Fruit fly (Drosophila melanogaster) whole organism, embryonic: ENCODE results near the gene ACXB.

ENCODE experiments used
- Abd-B ChIP-seq: fragments of 200-800 bp; sonication (Bioruptor generic); optimal IDR thresholded peaks from 2 replicates; lab custom pipeline; 2018; ENCODE audit warnings: missing biosample characterization, mild to moderate bottlenecking, missing genetic modification characterization, moderate library complexity
- Adf1 ChIP-seq: fragments of 200-800 bp; sonication (Bioruptor generic); IDR thresholded peaks from 2 replicates; pipeline ENCODE4 v1.3.6; 2022; ENCODE audit warnings: missing biosample characterization, missing genetic modification characterization
- CG10959 ChIP-seq: fragments of 200-800 bp; sonication (Bioruptor generic); IDR thresholded peaks from 2 replicates; pipeline ENCODE4 v1.3.6; 2022; ENCODE audit warnings: missing biosample characterization, missing genetic modification characterization
- CG12155 ChIP-seq: fragments of 200-800 bp; sonication (Bioruptor generic); optimal IDR thresholded peaks from 3 replicates; lab custom pipeline; 2016; ENCODE audit warnings: missing biosample characterization, missing genetic modification characterization
- CG12299 ChIP-seq: fragments of 200-800 bp; sonication (Bioruptor generic); optimal IDR thresholded peaks from 2 replicates; lab custom pipeline; 2018; ENCODE audit warnings: missing biosample characterization, mild to moderate bottlenecking, missing genetic modification characterization
- CG13123 ChIP-seq: fragments of 200-800 bp; sonication (Bioruptor generic); optimal IDR thresholded peaks from 2 replicates; lab custom pipeline; 2016; ENCODE audit warnings: missing biosample characterization, missing genetic modification characterization
- CG14014 ChIP-seq: fragments of 200-800 bp; sonication (Bioruptor generic); IDR thresholded peaks from 2 replicates; pipeline ENCODE4 v1.3.6; 2022; ENCODE audit warnings: missing biosample characterization, missing genetic modification characterization
- CG16779 ChIP-seq: fragments of 200-800 bp; sonication (Bioruptor generic); IDR thresholded peaks from 2 replicates; pipeline ENCODE4 v1.3.6; 2022; ENCODE audit warnings: missing biosample characterization, missing genetic modification characterization
- CG17385 ChIP-seq: fragments of 200-800 bp; sonication (Bioruptor generic); optimal IDR thresholded peaks from 3 replicates; lab custom pipeline; 2018; ENCODE audit warnings: missing biosample characterization, mild to moderate bottlenecking, missing genetic modification characterization
- CG18599 ChIP-seq: fragments of 200-800 bp; sonication (Bioruptor generic); optimal IDR thresholded peaks from 3 replicates; lab custom pipeline; 2017; ENCODE audit warnings: missing biosample characterization, missing genetic modification characterization, mild to moderate bottlenecking, moderate library complexity, missing genetic modification reagents
- CG2678 ChIP-seq: fragments of 200-800 bp; sonication (Bioruptor generic); optimal IDR thresholded peaks from 3 replicates; lab custom pipeline; 2019; ENCODE audit warnings: missing biosample characterization, mild to moderate bottlenecking, missing genetic modification characterization, moderate library complexity
- CG30020 ChIP-seq: fragments of 200-800 bp; optimal IDR thresholded peaks from 2 replicates; lab custom pipeline; 2019; ENCODE audit warnings: missing biosample characterization, mild to moderate bottlenecking, missing genetic modification characterization, moderate library complexity
- CG30403 ChIP-seq: fragments of 200-800 bp; sonication (Bioruptor generic); optimal IDR thresholded peaks from 3 replicates; lab custom pipeline; 2016; ENCODE audit warnings: missing biosample characterization, missing genetic modification characterization
- CG31224 ChIP-seq: fragments of 200-800 bp; sonication (Bioruptor generic); IDR thresholded peaks from 2 replicates; pipeline ENCODE4 v1.3.6; 2022; ENCODE audit warnings: missing biosample characterization, missing genetic modification characterization
- CG3281 ChIP-seq: fragments of 200-800 bp; sonication (Bioruptor generic); optimal IDR thresholded peaks from 3 replicates; lab custom pipeline; 2017; ENCODE audit warnings: missing biosample characterization, mild to moderate bottlenecking, missing genetic modification characterization
- CG6791 ChIP-seq: fragments of 200-800 bp; sonication (Bioruptor generic); IDR thresholded peaks from 3 replicates; pipeline ENCODE4 v1.3.6; 2022; ENCODE audit warnings: missing biosample characterization, missing genetic modification characterization; ENCODE audit not compliant: partially characterized antibody
- CG7372 ChIP-seq: fragments of 200-800 bp; sonication (Bioruptor generic); IDR thresholded peaks from 2 replicates; pipeline ENCODE4 v1.3.6; 2022; ENCODE audit warnings: missing biosample characterization, missing genetic modification characterization
- CG7556 ChIP-seq: fragments of 200-800 bp; sonication (Bioruptor generic); optimal IDR thresholded peaks from 2 replicates; lab custom pipeline; 2017; ENCODE audit warnings: missing biosample characterization, mild to moderate bottlenecking, missing genetic modification characterization
- CG8089 ChIP-seq: fragments of 200-800 bp; sonication (Bioruptor generic); optimal IDR thresholded peaks from 3 replicates; lab custom pipeline; 2016; ENCODE audit warnings: missing biosample characterization, missing genetic modification characterization
- CG9609 ChIP-seq: fragments of 200-800 bp; sonication (Bioruptor generic); optimal IDR thresholded peaks from 3 replicates; lab custom pipeline; 2016; ENCODE audit warnings: missing biosample characterization, missing genetic modification characterization
- CG9817 ChIP-seq: fragments of 200-800 bp; sonication (Bioruptor generic); optimal IDR thresholded peaks from 2 replicates; lab custom pipeline; 2018; ENCODE audit warnings: missing biosample characterization, mild to moderate bottlenecking, missing genetic modification characterization, moderate library complexity
- CoRest ChIP-seq: fragments of 200-800 bp; sonication (Bioruptor generic); optimal IDR thresholded peaks from 3 replicates; lab custom pipeline; 2018; ENCODE audit warnings: missing biosample characterization, mild to moderate bottlenecking, missing genetic modification characterization, moderate library complexity
- Ets97D ChIP-seq: fragments of 200-800 bp; sonication (Bioruptor generic); optimal IDR thresholded peaks from 3 replicates; lab custom pipeline; 2016; ENCODE audit warnings: missing biosample characterization, missing genetic modification characterization
- Fer1 ChIP-seq: fragments of 200-800 bp; sonication (Bioruptor generic); optimal IDR thresholded peaks from 2 replicates; lab custom pipeline; 2017; ENCODE audit warnings: missing biosample characterization, mild to moderate bottlenecking, missing genetic modification characterization
- HLH3B ChIP-seq: fragments of 200-800 bp; sonication (Bioruptor generic); IDR thresholded peaks from 2 replicates; pipeline ENCODE4 v1.3.6; 2022; ENCODE audit warnings: missing biosample characterization, missing genetic modification characterization
- Hr3 ChIP-seq: fragments of 200-800 bp; sonication (Bioruptor generic); optimal IDR thresholded peaks from 3 replicates; lab custom pipeline; 2016; ENCODE audit warnings: missing biosample characterization, missing genetic modification characterization
- Hr51 ChIP-seq, 2 experiments: fragments of 200-800 bp; sonication (Bioruptor generic); optimal IDR thresholded peaks; 2 replicates in 1 of 2; 3 replicates in 1 of 2; lab custom pipeline; 2016 to 2018; ENCODE audit warnings: missing biosample characterization in 2 of 2, missing genetic modification characterization in 2 of 2, mild to moderate bottlenecking in 1 of 2, moderate library complexity in 1 of 2
- Oli ChIP-seq: fragments of 200-800 bp; sonication (Bioruptor generic); optimal IDR thresholded peaks from 2 replicates; lab custom pipeline; 2018; ENCODE audit warnings: missing biosample characterization, mild to moderate bottlenecking, missing genetic modification characterization, moderate library complexity
- PHDP ChIP-seq: fragments of 200-800 bp; sonication (Bioruptor generic); optimal IDR thresholded peaks from 3 replicates; lab custom pipeline; 2018; ENCODE audit warnings: missing biosample characterization, mild to moderate bottlenecking, missing genetic modification characterization, moderate library complexity
- Ptx1 ChIP-seq: fragments of 200-800 bp; sonication (Bioruptor generic); IDR thresholded peaks from 2 replicates; pipeline ENCODE4 v1.3.6; 2022; ENCODE audit warnings: missing biosample characterization, missing genetic modification characterization
- Side ChIP-seq: fragments of 200-800 bp; sonication (Bioruptor generic); optimal IDR thresholded peaks from 2 replicates; lab custom pipeline; 2016; ENCODE audit warnings: missing biosample characterization, missing genetic modification characterization
- Ssrp ChIP-seq: fragments of 200-800 bp; sonication (Bioruptor generic); optimal IDR thresholded peaks from 2 replicates; lab custom pipeline; 2018; ENCODE audit warnings: missing biosample characterization, mild to moderate bottlenecking, missing genetic modification characterization, moderate library complexity
- Xrp1 ChIP-seq: fragments of 200-800 bp; sonication (Bioruptor generic); IDR thresholded peaks from 2 replicates; pipeline ENCODE4 v1.3.6; 2022; ENCODE audit warnings: missing biosample characterization, missing genetic modification characterization
- dan ChIP-seq: fragments of 200-800 bp; sonication (Bioruptor generic); IDR thresholded peaks from 2 replicates; pipeline ENCODE4 v1.3.6; 2022; ENCODE audit warnings: missing biosample characterization, missing genetic modification characterization
- emc ChIP-seq: fragments of 200-800 bp; sonication (Bioruptor generic); optimal IDR thresholded peaks from 2 replicates; lab custom pipeline; 2016; ENCODE audit warnings: missing biosample characterization, missing genetic modification characterization
- esg ChIP-seq: fragments of 200-800 bp; sonication (Bioruptor generic); conservative IDR thresholded peaks from 2 replicates; pipeline ENCODE4 v1.3.6; 2022; ENCODE audit warnings: missing biosample characterization, missing genetic modification characterization
- fd96Cb ChIP-seq: fragments of 200-800 bp; sonication (Bioruptor generic); optimal IDR thresholded peaks from 2 replicates; lab custom pipeline; 2018; ENCODE audit warnings: missing biosample characterization, mild to moderate bottlenecking, missing genetic modification characterization, moderate library complexity
- gem ChIP-seq: fragments of 200-800 bp; sonication (Bioruptor generic); optimal IDR thresholded peaks from 2 replicates; lab custom pipeline; 2019; ENCODE audit warnings: missing biosample characterization, mild to moderate bottlenecking, missing genetic modification characterization, moderate library complexity
- grau ChIP-seq: fragments of 200-800 bp; optimal IDR thresholded peaks from 3 replicates; lab custom pipeline; 2019; ENCODE audit warnings: missing biosample characterization, mild to moderate bottlenecking, missing genetic modification characterization, moderate library complexity
- hth ChIP-seq: fragments of >200 bp; optimal IDR thresholded peaks from 2 replicates; lab custom pipeline; 2017; ENCODE audit warnings: inconsistent platforms
- nau ChIP-seq: fragments of 200-800 bp; sonication (Bioruptor generic); optimal IDR thresholded peaks from 3 replicates; lab custom pipeline; 2017; ENCODE audit warnings: missing biosample characterization, mild to moderate bottlenecking, missing genetic modification characterization, missing genetic modification reagents
- nmo ChIP-seq: fragments of 200-800 bp; sonication (Bioruptor generic); optimal IDR thresholded peaks from 2 replicates; lab custom pipeline; 2018; ENCODE audit warnings: missing biosample characterization, mild to moderate bottlenecking, missing genetic modification characterization, moderate library complexity
- prd ChIP-seq, 3 experiments: fragments of >200 bp in 2 of 3; fragments of 200-800 bp in 1 of 3; sonication (Bioruptor generic) in 1 of 3; optimal IDR thresholded peaks in 2 of 3; IDR thresholded peaks in 1 of 3; 2 replicates in 2 of 3; 3 replicates in 1 of 3; pipeline versions ENCODE4 v1.3.6 to Lab custom; 2017 to 2022; ENCODE audit warnings: missing biosample characterization in 1 of 3, missing genetic modification characterization in 1 of 3
- row ChIP-seq: fragments of 200-800 bp; sonication (Bioruptor generic); IDR thresholded peaks from 3 replicates; pipeline ENCODE4 v1.3.6; 2022; ENCODE audit warnings: missing biosample characterization, missing genetic modification characterization
- run ChIP-seq: fragments of 200-800 bp; sonication (Bioruptor generic); optimal IDR thresholded peaks from 3 replicates; lab custom pipeline; 2018; ENCODE audit warnings: missing biosample characterization, mild to moderate bottlenecking, missing genetic modification characterization
- sisA ChIP-seq: fragments of 200-800 bp; sonication (Bioruptor generic); IDR thresholded peaks from 2 replicates; pipeline ENCODE4 v1.3.6; 2022; ENCODE audit warnings: missing biosample characterization, missing genetic modification characterization
- slbo ChIP-seq: fragments of 200-800 bp; sonication (Bioruptor generic); IDR thresholded peaks from 2 replicates; pipeline ENCODE4 v1.3.6; 2022; ENCODE audit warnings: missing biosample characterization, missing genetic modification characterization
- wdn ChIP-seq: fragments of 200-800 bp; sonication (Bioruptor generic); IDR thresholded peaks from 2 replicates; pipeline ENCODE4 v1.3.6; 2022; ENCODE audit warnings: missing biosample characterization, missing genetic modification characterization
- zf30C ChIP-seq: fragments of 200-800 bp; sonication (Bioruptor generic); optimal IDR thresholded peaks from 3 replicates; lab custom pipeline; 2018; ENCODE audit warnings: missing biosample characterization, mild to moderate bottlenecking, missing genetic modification characterization

Gene ACXB

dm6 chr2L:12932996-12933395 lies 16.4 kb downstream of the ACXB start:
- no peak for TF ChIP-seq row (GFP tag; lab: Robert Waterston, UW)
- TF ChIP-seq CG6791 = no peak
- TF ChIP-seq run = no peak
- no peak for TF ChIP-seq Ptx1 (GFP tag; lab: Robert Waterston, UW)
- no peak for TF ChIP-seq CG7372 (GFP tag; lab: Robert Waterston, UW)
- TF ChIP-seq zf30C = no peak
- TF ChIP-seq Ets97D (GFP tag; lab: Kevin White, UChicago) = no peak
- no peak for TF ChIP-seq nau (GFP tag; lab: Kevin White, UChicago)

- TF ChIP-seq CG7556 (GFP tag; lab: Kevin White, UChicago) (peak; percentile 28), Abd-B (GFP tag; lab: Kevin White, UChicago) (peak; percentile 10), Hr3 (GFP tag; lab: Kevin White, UChicago) (peak; percentile 18), prd (optimal IDR thresholded peaks at IDR 0.05; lab: Kevin White, UChicago) (no peak), prd (GFP tag; IDR thresholded peaks at IDR 0.05; lab: Robert Waterston, UW) (peak; percentile 22; the same call in 1 of the 3 replicates), nmo (GFP tag; lab: Kevin White, UChicago) (peak; percentile 21), esg (GFP tag; lab: Robert Waterston, UW) (peak; percentile 28; the same call in 1 of the 2 replicates), CG9817 (tag; lab: Kevin White, UChicago) (peak; percentile 30), CG13123 (GFP tag; lab: Kevin White, UChicago) (no peak), CG18599 (peak; percentile 52), emc (GFP tag; lab: Kevin White, UChicago) (no peak), CG30403 (GFP tag; lab: Kevin White, UChicago) (peak; percentile 9), Xrp1 (GFP tag; lab: Robert Waterston, UW) (no peak), hth (lab: Kevin White, UChicago) (no peak), Oli (peak; percentile 13), PHDP (tag; lab: Kevin White, UChicago) (peak; percentile 38), CG2678 (tag; lab: Kevin White, UChicago) (peak; percentile 53), CoRest (peak; percentile 12), CG17385 (GFP tag; lab: Kevin White, UChicago) (peak; percentile 18), CG31224 (GFP tag; lab: Robert Waterston, UW) (no peak), Hr51 (GFP tag; optimal IDR thresholded peaks at IDR 0.05; lab: Kevin White, UChicago) (peak in 1 of 2 experiments; percentile 37), CG10959 (GFP tag; lab: Robert Waterston, UW) (no peak), wdn (no peak), Ssrp (tag; lab: Kevin White, UChicago) (no peak), grau (tag; lab: Kevin White, UChicago) (peak; percentile 40), CG12299 (no peak), fd96Cb (tag; lab: Kevin White, UChicago) (peak; percentile 8), Ptx1 (GFP tag; lab: Robert Waterston, UW) (peak; percentile 25; the same call in 1 of the 2 replicates), Fer1 (GFP tag; lab: Kevin White, UChicago) (peak; percentile 27), dan (no peak), Adf1 (no peak), Side (GFP tag; lab: Kevin White, UChicago) (no peak), CG12155 (GFP tag; lab: Kevin White, UChicago) (no peak), HLH3B (GFP tag; lab: Robert Waterston, UW) (0 out of 2 replicates have a peak, but pooled peaks have one; percentile 19), slbo (GFP tag; lab: Robert Waterston, UW) (0 out of 2 replicates have a peak, but pooled peaks have one; percentile 26), sisA (GFP tag; lab: Robert Waterston, UW) (peak; percentile 24; the same call in 1 of the 2 replicates), CG30020 (tag; lab: Kevin White, UChicago) (no peak), row (GFP tag; lab: Robert Waterston, UW) (peak; percentile 59; the same call in 2 of the 3 replicates), CG9609 (no peak), CG3281 (GFP tag; lab: Kevin White, UChicago) (peak; percentile 25), CG14014 (GFP tag; lab: Robert Waterston, UW) (no peak), CG8089 (GFP tag; lab: Kevin White, UChicago) (no peak), CG16779 (no peak), gem (tag; lab: Kevin White, UChicago) (peak; percentile 67)
These were observed 34.1 kb downstream of the ACXB start for dm6 chr2L:12950682-12951081.
